Fruit fly (Drosophila melanogaster) whole organism, wandering third instar larva: Measurements from ENCODE around the gene Kyat.

Experiments
- CrebA ChIP-seq: fragments of 200-800 bp; sonication (Bioruptor generic); optimal IDR thresholded peaks from 2 replicates; lab custom pipeline; 2016; ENCODE audit warnings: missing biosample characterization, mild to moderate bottlenecking, missing genetic modification characterization, borderline replicate concordance
- pan ChIP-seq: fragments of >200 bp; optimal IDR thresholded peaks from 2 replicates; lab custom pipeline; 2017
- woc ChIP-seq: sonication (Bioruptor generic); optimal IDR thresholded peaks from 2 replicates; lab custom pipeline; 2016; ENCODE audit warnings: missing biosample characterization, mild to moderate bottlenecking, missing genetic modification characterization

- TF ChIP-seq pan (lab: Kevin White, UChicago) (no peak), woc (no peak), CrebA (no peak)
These were observed 8.7 kb upstream of the Kyat start for dm6 chr3R:11830757-11831586.
